Fruit fly (Drosophila melanogaster) S2 (cell line): ENCODE data around the gene CG43133.

ENCODE experiments used
- CG8478 ChIP-seq: fragments of >200 bp; optimal IDR thresholded peaks from 2 replicates; lab custom pipeline; 2018
- CTCF ChIP-seq, 2 experiments: fragments of >200 bp; optimal IDR thresholded peaks; 2 replicates each; lab custom pipeline; 2018

DNA sequence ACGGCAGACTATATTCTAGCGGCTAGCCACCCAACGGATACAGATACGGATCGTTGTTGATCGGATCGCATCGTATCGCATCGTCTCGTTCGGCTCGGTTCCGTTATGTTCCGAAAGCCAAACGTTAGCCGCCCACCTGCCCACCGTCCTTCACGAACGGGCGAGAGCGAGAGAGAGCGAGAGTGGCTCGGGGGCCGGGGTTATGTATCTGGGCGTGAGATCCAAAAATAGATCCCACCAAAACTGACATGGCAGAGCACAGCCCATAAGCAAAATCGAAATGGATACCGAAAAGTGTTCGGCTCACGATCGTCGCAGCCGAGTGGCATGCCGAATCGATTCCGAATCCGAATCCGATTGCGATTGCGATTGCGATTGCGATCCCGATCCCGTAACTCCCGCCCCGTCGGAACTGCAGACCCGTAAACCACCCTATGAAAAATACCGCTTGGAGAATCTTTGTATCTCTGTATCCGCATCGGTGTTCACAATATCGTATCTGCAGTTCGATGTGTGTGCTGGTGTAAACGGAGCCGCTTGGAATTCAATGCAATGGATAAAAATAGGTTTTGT, 13.1 kb downstream of the CG43133 start, which contains the start of gene wupA:
- no peak for TF ChIP-seq CG8478 (lab: Kevin White, UChicago)
- no peak for TF ChIP-seq CTCF (optimal IDR thresholded peaks at IDR 0.05; lab: Kevin White, UChicago)
